Worm (Caenorhabditis elegans) whole organism, L4/young adult: ENCODE data around the gene ztf-30.

ENCODE experiments used
- W03F9.2 ChIP-seq: fragments of 150-350 bp; optimal IDR thresholded peaks from 2 replicates; lab custom pipeline; 2014; ENCODE audit warnings: missing biosample characterization, missing genetic modification characterization
- dao-5 ChIP-seq: sonication (generic microtip); optimal IDR thresholded peaks from 2 replicates; lab custom pipeline; 2016; ENCODE audit warnings: missing genotype, missing genetic modification characterization, moderate library complexity, missing compliant biosample characterization
- him-1 ChIP-seq: sonication (generic microtip); optimal IDR thresholded peaks from 2 replicates; lab custom pipeline; 2016; ENCODE audit warnings: missing genotype, missing genetic modification reagents, missing genetic modification characterization, missing compliant biosample characterization

DNA sequence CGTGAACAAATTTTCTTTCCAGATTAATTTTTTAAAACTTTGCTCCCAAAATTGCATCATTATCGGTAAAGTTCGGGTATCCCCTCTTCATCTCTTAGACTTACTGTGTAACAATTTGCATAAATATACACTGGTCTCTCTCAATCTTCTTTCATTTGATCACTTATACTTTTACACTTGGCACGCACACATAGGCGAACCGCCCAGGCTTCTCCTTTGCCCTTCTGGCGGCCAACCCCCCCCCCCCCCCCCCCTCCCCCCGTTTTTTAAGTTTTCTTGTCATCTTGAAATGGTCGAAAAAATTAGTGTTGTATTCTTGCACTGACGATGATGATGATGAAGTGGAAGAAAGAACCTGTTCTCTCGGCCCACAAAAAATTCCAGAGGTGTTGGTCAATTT is 27.4 kb downstream of the ztf-30 start:
- TF ChIP-seq dao-5 (tag; lab: Kevin White, UChicago) (no peak), him-1 (tag; lab: Kevin White, UChicago) (no peak), W03F9.2 (no peak)
